Fruit fly (Drosophila melanogaster) whole organism, larva: ENCODE measurements around the gene CG14669.

Experiments
- noc ChIP-seq: fragments of 200-800 bp; sonication (Bioruptor generic); optimal IDR thresholded peaks from 3 replicates; lab custom pipeline; 2019; ENCODE audit warnings: missing biosample characterization, mild to moderate bottlenecking, missing genetic modification characterization, moderate library complexity

Gene CG14669

DNA sequence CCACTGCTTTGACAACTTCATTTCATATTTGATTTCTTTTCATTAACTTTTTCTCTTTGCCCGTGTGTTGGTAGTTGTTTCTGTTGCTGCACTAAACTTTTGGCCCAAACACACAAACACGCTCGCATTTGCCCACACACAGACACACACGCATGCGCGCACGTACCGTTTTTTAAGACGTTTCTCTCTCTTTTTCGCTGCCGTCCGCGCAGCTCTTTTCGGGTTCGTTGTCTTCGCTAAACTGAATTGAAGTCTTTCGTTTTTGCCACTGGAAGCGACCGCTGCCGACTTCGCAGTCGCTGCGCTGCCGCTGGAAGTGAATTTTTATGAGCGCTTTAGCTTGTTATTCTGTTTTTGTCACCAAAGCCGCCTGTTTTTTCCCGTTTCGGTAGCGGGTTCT lies 21.7 kb upstream of the CG14669 start, which contains the start of gene kkv:
Gene kkv, minus strand, starts transcription at position 246 of the 400 bp plus-strand sequence.
- TF ChIP-seq noc (tag; lab: Kevin White, UChicago), result no peak

DNA sequence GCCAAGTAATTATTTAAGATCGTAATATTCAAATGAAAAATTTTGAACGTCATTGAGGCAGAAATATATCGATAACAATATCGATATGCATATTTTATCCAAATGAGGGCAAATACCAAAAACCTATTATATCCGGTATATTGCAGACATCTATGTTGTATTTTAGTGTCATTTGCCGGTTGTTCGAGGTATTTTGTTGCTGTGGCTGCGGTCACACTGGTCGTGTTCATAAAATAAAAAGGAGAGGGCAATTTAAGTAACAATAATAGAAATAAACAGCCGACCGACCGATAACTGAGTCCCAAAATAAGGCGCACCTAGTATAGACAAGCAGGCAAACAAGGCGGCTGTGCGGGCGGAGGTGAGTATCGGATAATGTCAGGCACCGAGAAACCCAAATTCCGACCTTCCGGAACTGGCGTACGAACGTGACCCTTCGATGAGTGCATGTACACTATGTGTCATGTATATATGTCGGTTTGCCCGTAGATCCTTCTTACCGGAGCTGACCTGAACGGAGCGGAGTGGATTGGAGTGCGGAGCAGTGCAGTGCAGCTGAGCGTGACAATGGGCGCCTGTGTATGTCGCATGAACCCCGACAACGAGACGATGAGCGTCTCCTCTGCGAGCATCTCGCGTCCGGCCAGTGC lies 20.5 kb upstream of the CG14669 start, which contains the start of gene CG1172:
Gene CG1172, plus strand, starts transcription at position 181 of the 650 bp plus-strand sequence.
- TF ChIP-seq noc (tag; lab: Kevin White, UChicago), result no peak

DNA sequence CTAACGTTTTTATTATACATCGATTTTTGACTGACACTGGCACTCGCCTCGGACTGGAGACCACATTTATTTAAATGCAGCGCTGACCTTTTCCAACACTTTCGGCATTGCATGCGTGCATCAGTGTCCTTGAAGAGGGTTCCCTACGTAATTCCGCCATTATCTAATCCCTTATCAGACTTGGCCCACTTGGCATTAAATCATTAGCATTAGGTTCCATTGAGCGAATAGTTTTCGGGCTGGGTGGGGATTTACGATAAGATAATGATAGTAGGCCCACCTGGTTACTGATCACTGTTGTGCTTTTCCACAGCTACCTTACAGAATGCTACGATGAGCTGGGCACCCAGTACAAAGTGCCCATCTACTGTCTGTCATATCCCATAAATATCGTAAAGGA lies 19.1 kb upstream of the CG14669 start:
- TF ChIP-seq noc (tag; lab: Kevin White, UChicago), result no peak

DNA sequence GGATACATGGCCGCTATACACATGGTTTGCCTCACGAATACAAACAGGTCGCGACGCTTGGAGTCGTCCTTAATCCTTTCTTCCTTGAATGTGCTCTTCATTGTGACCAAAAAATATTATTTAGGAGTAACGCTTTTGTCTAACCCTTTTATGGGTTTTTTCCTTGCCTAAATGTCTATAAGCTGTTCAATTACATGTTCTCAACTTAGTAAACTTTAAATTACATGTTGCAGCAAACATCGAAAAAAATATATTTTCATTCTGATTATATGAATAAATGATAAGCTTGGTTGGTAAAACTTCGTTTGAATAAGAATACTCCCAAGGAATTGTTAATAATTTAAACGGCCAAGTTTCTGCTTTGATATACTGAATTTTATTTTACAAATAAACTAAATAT lies 15.2 kb upstream of the CG14669 start, which contains the start of gene Or83a:
Gene Or83a, minus strand, starts transcription at position 101 of the 400 bp plus-strand sequence.
- TF ChIP-seq noc (tag; lab: Kevin White, UChicago), result no peak

DNA sequence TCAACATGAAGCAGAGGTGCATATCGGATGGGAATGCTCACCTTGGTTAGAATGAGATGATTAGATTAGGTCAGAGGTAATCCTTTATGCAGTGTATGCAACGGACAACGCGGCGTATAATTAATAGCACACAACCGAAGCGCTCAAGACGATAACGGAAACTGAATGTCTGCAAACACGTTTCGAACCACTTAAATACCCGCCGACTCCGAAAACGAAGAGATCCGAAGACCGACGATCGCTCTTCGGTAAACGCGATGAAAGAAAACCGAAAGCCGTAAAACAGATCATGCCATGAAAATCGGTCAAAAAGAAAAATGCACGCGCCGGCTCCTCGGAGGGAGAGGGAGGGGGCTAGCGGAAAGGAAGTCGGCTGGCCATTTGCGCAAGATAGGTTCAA lies 10.4 kb upstream of the CG14669 start, which contains the start of gene CG2663:
Gene CG2663, minus strand, starts transcription at position 173 of the 400 bp plus-strand sequence.
- no peak for TF ChIP-seq noc (tag; lab: Kevin White, UChicago)

DNA sequence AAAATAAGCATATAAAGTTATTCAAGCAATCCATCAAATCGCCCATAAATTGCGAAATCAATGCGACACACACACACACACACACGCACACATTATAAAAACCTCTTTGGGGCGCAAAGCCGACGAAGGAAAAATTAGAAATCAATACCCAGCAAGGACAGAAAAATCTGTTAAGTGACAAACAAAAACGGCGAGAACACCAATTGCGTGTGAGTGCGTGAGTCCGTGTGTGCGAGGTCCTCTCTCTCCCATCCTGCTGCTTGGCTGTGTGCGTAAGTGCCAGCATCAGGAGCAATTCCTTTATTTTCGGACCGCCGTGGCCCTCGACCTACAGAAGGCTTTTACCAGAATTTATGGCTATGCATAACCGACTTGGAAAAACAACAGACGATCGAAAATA lies 2.0 kb upstream of the CG14669 start, which contains the start of gene Orco:
Gene Orco, minus strand, starts transcription at position 101 of the 400 bp plus-strand sequence.
- TF ChIP-seq noc (tag; lab: Kevin White, UChicago), result no peak

DNA sequence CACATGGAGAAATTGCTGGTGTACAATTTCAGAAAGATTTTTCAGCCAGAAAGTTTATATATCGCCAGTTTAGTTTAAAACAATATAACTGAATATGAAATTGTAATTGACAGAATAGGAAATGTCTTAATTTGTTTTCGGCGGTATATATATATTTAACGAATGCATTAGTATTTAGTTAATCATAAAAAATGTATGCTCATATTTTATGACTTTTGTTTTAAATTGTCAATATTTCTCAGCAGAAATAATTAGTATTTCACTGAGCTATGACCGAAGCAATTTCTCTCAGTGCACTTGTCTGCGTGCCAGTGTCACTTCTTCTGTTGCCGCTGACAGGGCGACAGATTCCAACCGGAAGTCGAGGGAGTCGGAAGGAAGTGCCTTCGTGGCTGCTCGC lies 1.3 kb upstream of the CG14669 start:
- no peak for TF ChIP-seq noc (tag; lab: Kevin White, UChicago)

DNA sequence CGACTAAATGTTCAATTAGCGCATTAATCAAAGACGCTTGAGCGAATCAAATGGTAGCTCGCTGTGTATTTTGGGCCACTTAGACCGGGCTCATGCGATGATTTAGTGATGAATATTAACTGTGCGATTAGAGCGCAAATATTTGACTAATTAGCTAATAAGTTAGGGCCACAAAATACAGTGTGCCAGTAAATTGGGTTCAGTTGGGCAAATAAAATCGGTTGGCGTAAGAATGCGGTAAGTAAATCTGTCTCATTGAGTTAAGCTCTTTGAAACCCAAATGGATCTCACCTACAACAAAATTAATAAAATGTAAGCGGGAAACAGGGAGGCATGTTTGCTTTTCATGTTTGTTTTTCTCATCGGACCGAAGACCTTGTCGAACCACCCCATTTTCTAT lies 6.1 kb downstream of the CG14669 start:
- no peak for TF ChIP-seq noc (tag; lab: Kevin White, UChicago)

DNA sequence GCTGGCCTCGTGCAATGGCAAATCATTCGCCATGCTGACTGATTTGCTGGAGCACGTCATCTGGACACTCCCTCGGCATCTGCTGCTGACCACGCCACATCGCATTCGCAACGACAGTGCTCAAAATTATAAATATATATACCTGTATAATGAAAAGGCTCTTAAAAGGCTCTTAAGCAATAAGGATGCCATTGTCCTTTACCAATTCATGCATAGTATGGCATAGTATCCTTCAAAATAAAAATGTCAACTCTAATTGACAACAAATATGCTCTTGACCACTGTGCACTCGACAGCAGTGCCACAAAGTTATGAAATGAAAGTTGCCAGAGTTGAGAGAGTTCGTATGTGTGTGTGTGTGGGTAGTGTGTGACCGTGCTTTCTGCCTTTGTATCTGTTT lies 7.8 kb downstream of the CG14669 start:
- no peak for TF ChIP-seq noc (tag; lab: Kevin White, UChicago)

DNA sequence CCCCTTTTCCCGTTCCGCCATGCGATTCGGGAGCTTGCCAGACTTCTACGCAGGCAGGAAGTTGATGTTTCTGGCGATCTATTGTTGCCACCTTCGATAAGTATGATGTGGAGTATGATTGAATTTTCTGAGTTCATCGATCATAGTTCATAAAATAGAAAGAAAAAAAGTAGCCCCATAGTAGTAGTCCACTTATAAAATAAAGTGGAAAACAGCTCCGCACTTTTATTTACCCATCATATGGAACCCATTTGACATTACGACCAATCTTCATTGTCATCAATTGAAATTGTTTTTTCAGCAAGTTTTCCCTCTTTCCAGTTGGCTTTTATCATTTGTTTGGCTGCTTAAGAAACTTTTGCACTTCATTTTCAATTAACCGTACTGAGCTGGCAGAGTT lies 12.8 kb downstream of the CG14669 start, which contains the start of gene CG12147:
Gene CG12147, minus strand, starts transcription at position 101 of the 400 bp plus-strand sequence.
- no peak for TF ChIP-seq noc (tag; lab: Kevin White, UChicago)

DNA sequence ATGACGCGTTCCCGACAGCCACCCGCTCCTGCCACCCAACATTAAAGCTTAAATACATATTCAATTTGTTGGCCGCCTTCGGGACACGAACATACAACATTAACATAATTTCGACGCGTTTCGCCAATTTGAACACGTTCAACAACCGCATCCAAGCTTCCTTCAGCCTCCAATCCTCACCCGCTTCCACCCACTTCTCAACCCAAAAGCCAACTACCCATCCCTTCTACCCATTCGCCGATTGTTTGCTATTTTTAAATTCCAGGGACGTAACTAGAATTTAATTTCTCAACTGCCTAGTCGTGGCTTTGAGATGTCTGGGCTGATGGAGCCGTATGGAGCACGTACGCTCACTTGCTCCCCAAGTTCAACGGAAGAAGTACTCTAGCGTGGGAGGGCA lies 15.5 kb downstream of the CG14669 start:
- TF ChIP-seq noc (tag; lab: Kevin White, UChicago), result no peak

DNA sequence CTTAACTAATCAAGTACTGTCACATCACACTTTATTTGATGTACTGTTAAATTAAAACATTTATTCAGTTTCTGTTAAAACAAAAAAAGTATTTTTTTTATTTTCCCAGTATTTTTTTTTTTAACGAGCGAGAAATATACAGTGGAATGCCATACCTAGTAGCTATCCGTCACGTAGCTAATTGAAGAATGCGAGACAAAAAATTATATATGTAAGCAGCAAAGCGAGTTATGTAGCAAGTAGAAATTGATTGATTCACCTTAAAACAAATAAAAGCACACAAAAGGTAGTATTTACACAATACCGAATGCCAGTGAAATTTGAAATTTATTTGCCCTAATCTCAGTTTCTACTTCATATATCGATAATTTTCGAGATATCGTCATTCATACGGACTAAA lies 24.4 kb downstream of the CG14669 start:
- TF ChIP-seq noc (tag; lab: Kevin White, UChicago), result no peak

DNA sequence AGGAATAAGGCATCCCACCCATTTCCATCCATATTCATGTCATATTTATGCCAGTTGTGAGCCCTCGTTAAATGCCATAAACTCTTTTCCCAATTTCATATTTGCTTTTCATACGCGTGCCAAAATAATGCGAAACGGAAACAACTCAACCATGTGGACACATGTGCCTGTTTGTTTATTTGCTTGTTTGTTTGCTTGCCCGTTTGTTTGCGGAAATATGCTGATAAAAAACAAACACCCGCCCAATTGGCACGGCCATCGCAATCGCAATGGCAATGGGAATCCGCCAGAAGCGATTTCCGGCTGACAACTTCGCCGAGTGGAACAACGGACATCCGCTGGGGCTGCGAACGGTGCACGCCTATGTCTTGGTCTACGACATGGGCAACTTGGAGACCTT lies 40.0 kb downstream of the CG14669 start:
- TF ChIP-seq noc (tag; lab: Kevin White, UChicago), result no peak

DNA sequence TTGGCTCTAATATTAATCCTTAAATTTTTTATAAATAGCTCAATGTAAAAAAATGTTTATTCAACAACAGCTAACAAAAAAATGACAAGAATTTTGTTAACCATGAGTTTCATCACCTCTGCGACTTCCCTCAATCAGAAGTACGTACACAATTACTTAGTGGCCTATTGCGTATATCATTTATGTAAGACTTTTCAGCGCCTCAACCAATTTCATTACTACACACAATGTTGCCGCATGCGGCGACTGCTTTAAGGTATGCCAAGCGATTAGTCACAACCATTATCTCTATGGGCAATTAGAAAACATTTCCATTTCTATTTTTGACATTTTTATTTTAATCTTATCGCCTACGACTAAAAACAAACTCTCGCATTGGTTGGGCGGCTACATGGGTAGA lies 44.3 kb downstream of the CG14669 start:
- no peak for TF ChIP-seq noc (tag; lab: Kevin White, UChicago)

DNA sequence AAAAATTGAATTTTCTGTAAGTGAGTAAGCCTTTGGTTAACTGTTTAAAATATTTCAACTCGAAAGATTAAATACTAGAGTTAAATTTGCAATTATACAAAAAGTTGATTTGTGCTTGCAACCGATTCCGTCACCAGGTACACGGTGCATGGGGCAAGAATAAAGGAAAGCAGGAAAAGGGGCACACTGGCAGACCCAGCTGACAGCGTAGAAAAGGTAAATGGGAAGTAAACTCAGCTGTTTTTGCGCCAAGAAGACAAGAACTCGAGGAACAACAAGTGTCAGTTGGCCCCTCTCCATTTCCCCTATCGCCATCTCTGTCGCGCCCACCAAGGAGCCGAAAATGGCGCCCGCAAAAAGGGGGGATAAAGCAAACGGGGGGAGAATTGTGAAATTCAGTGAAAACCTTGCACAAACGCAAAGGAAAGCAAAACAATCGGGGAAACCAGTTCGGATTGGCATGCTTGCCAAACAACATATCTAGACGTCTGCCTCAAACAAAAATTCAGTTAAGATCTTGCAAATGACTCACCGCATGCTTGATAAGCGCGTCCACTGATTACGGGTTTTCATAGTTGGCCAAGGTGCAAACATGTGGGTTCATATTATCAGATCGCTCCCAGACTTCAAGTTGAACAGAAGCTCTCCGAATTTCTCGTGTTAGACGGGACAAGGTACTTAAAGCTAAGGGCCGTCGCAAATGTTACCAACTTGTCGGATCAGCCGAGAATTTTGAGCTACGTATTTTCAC lies 49.0 kb downstream of the CG14669 start:
- TF ChIP-seq noc (tag; lab: Kevin White, UChicago), result no peak

DNA sequence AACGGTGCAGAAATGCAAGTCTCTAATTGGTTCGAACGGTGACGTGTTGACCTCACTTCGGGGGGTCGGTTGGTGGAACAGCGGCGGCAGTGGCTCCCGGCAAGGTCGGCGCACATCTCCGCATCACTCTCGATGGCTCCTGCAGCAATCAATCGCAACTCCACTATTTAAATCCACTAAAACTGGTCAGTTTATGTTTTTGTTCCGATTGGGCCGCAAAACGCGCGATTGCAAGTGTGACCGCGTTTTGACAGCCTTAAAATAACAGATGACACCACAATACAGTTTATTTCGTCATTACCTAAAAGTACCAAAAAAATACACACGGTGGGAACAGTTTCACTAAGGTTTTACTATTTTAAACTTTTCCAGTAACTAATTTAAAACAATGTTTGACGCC lies 50.2 kb downstream of the CG14669 start, which contains the start of gene PEK:
Gene PEK, minus strand, starts transcription at position 273 of the 400 bp plus-strand sequence.
- no peak for TF ChIP-seq noc (tag; lab: Kevin White, UChicago)
